Fruit fly (Drosophila melanogaster): Measurements from ENCODE around the gene Or85f.
A peak's percentile ranks its signal among the peaks of the same experiment; 100 is the strongest.

Gene Or85f

dm6 chr3R:9434543-9435407 is 36.8 kb downstream of the Or85f start (continued):
- TF ChIP-seq da (GFP tag; optimal IDR thresholded peaks at IDR 0.05) (peak; percentile 8), B-H1 (GFP tag; IDR thresholded peaks at IDR 0.05) (peak; percentile 88; the same call in 2 of the 3 replicates), CG34422 (GFP tag; IDR thresholded peaks at IDR 0.05) (peak; percentile 89), btn (GFP tag; optimal IDR thresholded peaks at IDR 0.05) (peak; percentile 45), CG7556 (GFP tag; optimal IDR thresholded peaks at IDR 0.05) (peak; percentile 90), ab (GFP tag; optimal IDR thresholded peaks at IDR 0.05) (no peak), rib (GFP tag; IDR thresholded peaks at IDR 0.05) (peak; percentile 60; the same call in 1 of the 2 replicates), CG17802 (tag; optimal IDR thresholded peaks at IDR 0.05) (peak; percentile 35), Doc2 (GFP tag; IDR thresholded peaks at IDR 0.05) (no peak), CG7357 (GFP tag; IDR thresholded peaks at IDR 0.05) (peak; percentile 74), unc-4 (GFP tag; IDR thresholded peaks at IDR 0.05; ENCODE audit: partially characterized antibody) (no peak), slou (GFP tag; optimal IDR thresholded peaks at IDR 0.05) (peak; percentile 52), CG18262 (tag; optimal IDR thresholded peaks at IDR 0.05) (peak; percentile 85), sob (GFP tag; IDR thresholded peaks at IDR 0.05) (peak; percentile 92), caup (GFP tag; optimal IDR thresholded peaks at IDR 0.05; ENCODE audit: severe bottlenecking) (peak; percentile 85), dan (GFP tag; IDR thresholded peaks at IDR 0.05) (no peak), cg (GFP tag; optimal IDR thresholded peaks at IDR 0.05) (peak; percentile 25), CG18764 (GFP tag; optimal IDR thresholded peaks at IDR 0.05) (peak; percentile 68), emc (GFP tag; optimal IDR thresholded peaks at IDR 0.05) (peak; percentile 69), CG14441 (GFP tag; IDR thresholded peaks at IDR 0.05) (peak; percentile 90), inv (GFP tag; IDR thresholded peaks at IDR 0.05; ENCODE audit: partially characterized antibody) (no peak), CG9932 (GFP tag; IDR thresholded peaks at IDR 0.05) (peak; percentile 79), CG17385 (GFP tag; optimal IDR thresholded peaks at IDR 0.05) (peak; percentile 84), dimm (GFP tag; IDR thresholded peaks at IDR 0.05) (peak; percentile 82; the same call in 1 of the 2 replicates), CG8359 (GFP tag; optimal IDR thresholded peaks at IDR 0.05; ENCODE audit: borderline replicate concordance) (no peak), CG17359 (tag; optimal IDR thresholded peaks at IDR 0.05) (peak; percentile 94), exex (tag; optimal IDR thresholded peaks at IDR 0.05) (peak; percentile 54), Sry-β (GFP tag; optimal IDR thresholded peaks at IDR 0.05) (no peak), Hmr (GFP tag; optimal IDR thresholded peaks at IDR 0.05) (peak; percentile 91), ap (GFP tag; IDR thresholded peaks at IDR 0.05) (peak; percentile 85), CG15011 (GFP tag; optimal IDR thresholded peaks at IDR 0.05) (peak; percentile 72), tgo (GFP tag; IDR thresholded peaks at IDR 0.05) (peak; percentile 90), Atf6 (GFP tag; IDR thresholded peaks at IDR 0.05) (peak; percentile 91), CG17829 (tag; optimal IDR thresholded peaks at IDR 0.05) (peak; percentile 83), unpg (GFP tag; optimal IDR thresholded peaks at IDR 0.05) (peak; percentile 91), bbx (GFP tag; IDR thresholded peaks at IDR 0.05; ENCODE audit: partially characterized antibody) (no peak), HLH54F (GFP tag; optimal IDR thresholded peaks at IDR 0.05) (peak; percentile 59), mam (GFP tag; optimal IDR thresholded peaks at IDR 0.05) (peak; percentile 83), CG1792 (GFP tag; optimal IDR thresholded peaks at IDR 0.05) (peak; percentile 72), NfI (GFP tag; optimal IDR thresholded peaks at IDR 0.05) (peak; percentile 84), CG9609 (GFP tag; optimal IDR thresholded peaks at IDR 0.05) (peak; percentile 64), CrebB (tag; optimal IDR thresholded peaks at IDR 0.05) (peak; percentile 69), HmgZ (tag; optimal IDR thresholded peaks at IDR 0.05) (peak; percentile 78), Chrac-16 (GFP tag; optimal IDR thresholded peaks at IDR 0.05) (peak; percentile 71), Eip74EF (GFP tag; optimal IDR thresholded peaks at IDR 0.05) (peak in 1 of 2 experiments; percentile 78), CG12155 (GFP tag; optimal IDR thresholded peaks at IDR 0.05) (peak; percentile 80), CG3847 (GFP tag; IDR thresholded peaks at IDR 0.05) (peak; percentile 84), chif (GFP tag; optimal IDR thresholded peaks at IDR 0.05) (peak; percentile 78 to 80)
